Worm (Caenorhabditis elegans) whole organism, midembryonic: ENCODE measurements around the gene stdh-2.

Experiments
- T22C8.4 ChIP-seq: fragments of 200-800 bp; sonication (Bioruptor generic); IDR thresholded peaks from 2 replicates; pipeline ENCODE4 v1.3.6; 2022; ENCODE audit warnings: missing genetic modification characterization, missing compliant biosample characterization
- cog-1 ChIP-seq: sonication (generic microtip); optimal IDR thresholded peaks from 2 replicates; lab custom pipeline; 2016; ENCODE audit warnings: missing genetic modification characterization, missing compliant biosample characterization
- flt-1 ChIP-seq: fragments of 200-800 bp; sonication (Bioruptor generic); IDR thresholded peaks from 2 replicates; pipeline ENCODE4 v1.3.6; 2022; ENCODE audit warnings: missing genetic modification characterization, missing compliant biosample characterization
- med-1 ChIP-seq: sonication (generic microtip); optimal IDR thresholded peaks from 2 replicates; lab custom pipeline; 2017; ENCODE audit warnings: missing genetic modification characterization, mild to moderate bottlenecking, missing compliant biosample characterization, antibody characterized with exemption, missing genetic modification reagents; ENCODE audit not compliant: insufficient read depth
- ref-1 ChIP-seq: fragments of 200-800 bp; sonication (Bioruptor generic); conservative IDR thresholded peaks from 2 replicates; pipeline ENCODE4 v1.3.6; 2022; ENCODE audit warnings: missing genetic modification reagents, missing genetic modification characterization, missing compliant biosample characterization
- ztf-23 ChIP-seq: fragments of 200-800 bp; sonication (Bioruptor generic); IDR thresholded peaks from 2 replicates; pipeline ENCODE4 v1.3.6; 2022; ENCODE audit warnings: missing genetic modification reagents, missing genetic modification characterization, missing compliant biosample characterization
- ztf-29 ChIP-seq: fragments of 200-800 bp; sonication (Bioruptor generic); IDR thresholded peaks from 2 replicates; pipeline ENCODE4 v1.3.6; 2022; ENCODE audit warnings: missing genetic modification reagents, missing genetic modification characterization, missing compliant biosample characterization

DNA sequence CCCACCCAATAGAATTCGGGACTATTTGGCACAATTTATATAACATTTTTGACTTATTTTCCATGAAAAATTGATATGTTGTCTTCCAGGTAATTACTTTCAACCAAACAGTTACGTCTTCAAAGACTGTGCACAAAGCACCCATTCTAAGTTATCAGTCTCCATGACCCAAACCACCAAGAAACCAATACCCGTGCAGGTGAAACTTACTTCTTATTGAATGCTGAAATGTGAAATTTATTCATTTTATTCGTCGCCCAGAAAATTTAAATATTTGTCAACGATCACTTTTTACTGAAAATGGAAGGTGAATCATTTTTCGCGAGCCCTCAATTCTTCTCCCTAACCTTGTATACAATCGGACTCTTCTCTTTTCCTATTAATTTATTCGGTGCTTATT lies 33.6 kb upstream of the stdh-2 start, which contains the start of gene srh-281:
- TF ChIP-seq ztf-23 (GFP tag; lab: Robert Waterston, UW) = no peak
- TF ChIP-seq ztf-29 (GFP tag; lab: Robert Waterston, UW) = no peak
- no peak for TF ChIP-seq flt-1 (GFP tag; lab: Robert Waterston, UW)
- TF ChIP-seq T22C8.4 (GFP tag; lab: Robert Waterston, UW) = no peak
- no peak for TF ChIP-seq med-1
- no peak for TF ChIP-seq ref-1 (GFP tag; lab: Robert Waterston, UW)
- TF ChIP-seq cog-1 (tag; lab: Kevin White, UChicago) = no peak
